Worm (Caenorhabditis elegans) whole organism, L4/young adult: Measurements from ENCODE around the gene ZK1010.12.
A peak's percentile ranks its signal among the peaks of the same experiment; 100 is the strongest.

ENCODE experiments used
- W03F9.2 ChIP-seq: fragments of 150-350 bp; optimal IDR thresholded peaks from 2 replicates; lab custom pipeline; 2014; ENCODE audit warnings: missing biosample characterization, missing genetic modification characterization
- dao-5 ChIP-seq: sonication (generic microtip); optimal IDR thresholded peaks from 2 replicates; lab custom pipeline; 2016; ENCODE audit warnings: missing genotype, missing genetic modification characterization, moderate library complexity, missing compliant biosample characterization
- him-1 ChIP-seq: sonication (generic microtip); optimal IDR thresholded peaks from 2 replicates; lab custom pipeline; 2016; ENCODE audit warnings: missing genotype, missing genetic modification reagents, missing genetic modification characterization, missing compliant biosample characterization

ZK1010.12 gene

ce11 chrIII:12978473-12979174 is 12.5 kb upstream of the ZK1010.12 start, which contains the start of the genes ubq-2 and frg-1:
Gene ubq-2, minus strand, starts transcription at chrIII:12978523.
Gene frg-1, plus strand, starts transcription at chrIII:12979162.
- TF ChIP-seq him-1 (tag; lab: Kevin White, UChicago) (peak; percentile 59), dao-5 (tag; lab: Kevin White, UChicago) (no peak), W03F9.2 (tag; lab: Kevin White, UChicago) (peak; percentile 78)

DNA sequence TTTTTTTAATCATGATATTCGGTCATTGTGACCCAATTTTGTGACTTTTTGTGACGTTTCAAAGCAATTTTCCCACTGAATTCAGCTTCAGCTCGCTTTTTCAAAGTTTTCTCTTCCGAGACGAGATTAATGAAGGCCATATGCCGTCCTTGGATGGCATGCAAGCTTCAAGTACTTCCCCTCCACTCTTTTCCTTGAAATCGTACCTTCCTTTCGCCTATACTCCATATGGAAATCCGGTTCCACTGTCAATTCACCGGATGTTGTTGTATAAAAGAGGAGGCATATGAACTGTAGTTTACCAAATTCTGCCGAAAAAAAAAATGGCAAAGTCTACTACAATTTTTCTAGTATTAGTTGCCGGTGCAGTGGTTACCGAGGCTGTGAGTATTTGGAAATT is 10.3 kb upstream of the ZK1010.12 start, which contains the start of gene ZK1010.4:
TSS of gene ZK1010.4 (plus strand) at position 301 of the 400 bp plus-strand sequence.
- TF ChIP-seq him-1 (tag; lab: Kevin White, UChicago) (no peak), W03F9.2 (tag; lab: Kevin White, UChicago) (no peak), dao-5 (tag; lab: Kevin White, UChicago) (no peak)

- TF ChIP-seq him-1 (tag; lab: Kevin White, UChicago), result no peak
- no peak for TF ChIP-seq W03F9.2 (tag; lab: Kevin White, UChicago)
- no peak for TF ChIP-seq dao-5 (tag; lab: Kevin White, UChicago)
These were observed 3.7 kb upstream of the ZK1010.12 start, which contains the start of gene ZK1010.5 for ce11 chrIII:12987418-12987817. Gene ZK1010.5, minus strand, starts transcription at chrIII:12987518.

DNA sequence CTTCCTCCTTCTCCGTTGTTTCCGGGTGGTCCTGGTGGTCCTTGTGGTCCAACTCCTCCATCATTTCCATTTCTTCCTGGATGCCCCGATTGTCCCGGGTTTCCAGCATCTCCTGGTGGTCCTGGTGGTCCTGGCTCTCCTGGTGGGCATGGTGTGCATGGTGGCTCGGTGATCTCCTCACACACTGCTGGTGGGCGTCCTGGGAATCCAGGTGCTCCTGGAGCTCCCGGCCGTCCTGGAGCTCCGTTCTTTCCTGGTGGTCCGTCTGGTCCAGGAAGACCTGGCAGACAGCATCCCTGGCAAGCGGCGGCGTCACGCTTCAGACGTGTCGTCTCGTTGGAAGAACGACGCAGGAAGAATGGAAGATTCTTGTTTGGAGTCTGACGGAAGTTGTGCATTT is 2.0 kb downstream of the ZK1010.12 start:
- TF ChIP-seq him-1 (tag; lab: Kevin White, UChicago), result no peak
- TF ChIP-seq dao-5 (tag; lab: Kevin White, UChicago), result no peak
- no peak for TF ChIP-seq W03F9.2 (tag; lab: Kevin White, UChicago)

- TF ChIP-seq dao-5 (tag; lab: Kevin White, UChicago), result no peak
- TF ChIP-seq W03F9.2 (tag; lab: Kevin White, UChicago), result no peak
- TF ChIP-seq him-1 (tag; lab: Kevin White, UChicago), result no peak
These were observed 2.5 kb downstream of the ZK1010.12 start, which contains the start of gene col-97 for ce11 chrIII:12993607-12994006. Gene col-97, minus strand, starts transcription at chrIII:12993707.

- TF ChIP-seq him-1 (tag; lab: Kevin White, UChicago) (no peak), W03F9.2 (tag; lab: Kevin White, UChicago) (no peak), dao-5 (tag; lab: Kevin White, UChicago) (no peak)
These were observed 7.2 kb downstream of the ZK1010.12 start for ce11 chrIII:12998252-12998651.

DNA sequence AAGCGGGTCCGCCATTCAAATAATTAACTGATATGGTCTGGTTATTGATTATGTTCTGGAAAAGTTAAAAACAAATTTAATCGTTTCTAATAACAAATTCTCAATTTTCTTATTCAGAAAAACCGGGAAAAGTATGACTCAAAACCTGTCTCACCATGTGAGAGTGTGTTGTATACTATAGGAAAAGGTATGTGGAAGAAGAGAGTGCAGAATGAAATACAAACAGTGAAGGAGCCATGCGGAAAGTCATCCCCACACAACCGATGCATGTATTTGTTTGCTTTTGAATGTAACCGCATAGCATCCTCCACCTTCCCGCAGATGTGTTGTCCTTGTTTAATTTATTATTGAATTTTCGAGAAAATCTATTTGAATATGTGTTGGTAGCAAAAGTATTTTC is 9.4 kb downstream of the ZK1010.12 start, which contains the start of gene ZK1010.8:
TSS of gene ZK1010.8 (minus strand) at position 214 of the 400 bp plus-strand sequence.
- TF ChIP-seq dao-5 (tag; lab: Kevin White, UChicago), result no peak
- TF ChIP-seq him-1 (tag; lab: Kevin White, UChicago), result no peak
- TF ChIP-seq W03F9.2 (tag; lab: Kevin White, UChicago), result no peak

DNA sequence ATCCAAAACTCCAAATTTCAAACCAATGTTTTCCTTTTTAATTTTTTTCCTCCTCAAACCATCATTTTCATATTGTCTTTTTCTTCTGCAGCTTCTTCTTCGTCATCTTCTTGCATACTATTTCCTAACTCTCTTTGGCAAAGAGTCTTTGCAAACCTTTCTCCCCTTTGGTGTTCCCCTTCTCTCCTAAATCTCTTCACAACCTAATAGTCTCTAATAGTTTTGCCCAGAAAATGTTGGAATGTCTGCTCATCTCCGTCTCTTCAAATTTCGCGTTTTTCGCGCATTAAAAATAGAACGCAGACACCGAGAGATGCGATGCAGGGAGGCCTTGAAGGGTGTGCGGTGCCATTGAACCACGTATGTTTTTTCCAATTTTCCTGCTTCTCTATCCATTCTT is 11.0 kb downstream of the ZK1010.12 start, which contains the start of gene ZK1010.10:
TSS of gene ZK1010.10 (plus strand) at position 286 of the 400 bp plus-strand sequence.
- TF ChIP-seq him-1 (tag; lab: Kevin White, UChicago) (no peak), dao-5 (tag; lab: Kevin White, UChicago) (no peak), W03F9.2 (tag; lab: Kevin White, UChicago) (no peak)

ce11 chrIII:13004316-13004715 is 13.2 kb downstream of the ZK1010.12 start:
- TF ChIP-seq him-1 (tag; lab: Kevin White, UChicago) (no peak), dao-5 (tag; lab: Kevin White, UChicago) (no peak), W03F9.2 (tag; lab: Kevin White, UChicago) (no peak)

- TF ChIP-seq him-1 (tag; lab: Kevin White, UChicago), result no peak
- TF ChIP-seq dao-5 (tag; lab: Kevin White, UChicago), result no peak
- TF ChIP-seq W03F9.2 (tag; lab: Kevin White, UChicago), result no peak
These were observed 14.1 kb downstream of the ZK1010.12 start, which contains the start of gene snf-7 for ce11 chrIII:13005161-13005560. Gene snf-7, plus strand, starts transcription at chrIII:13005461.

ce11 chrIII:13011927-13012326 is 20.8 kb downstream of the ZK1010.12 start:
- TF ChIP-seq him-1 (tag; lab: Kevin White, UChicago) (no peak), dao-5 (tag; lab: Kevin White, UChicago) (no peak), W03F9.2 (tag; lab: Kevin White, UChicago) (no peak)

- no peak for TF ChIP-seq him-1 (tag; lab: Kevin White, UChicago)
- TF ChIP-seq dao-5 (tag; lab: Kevin White, UChicago), result no peak
- no peak for TF ChIP-seq W03F9.2 (tag; lab: Kevin White, UChicago)
These were observed 22.8 kb downstream of the ZK1010.12 start for ce11 chrIII:13013912-13014311.

ce11 chrIII:13015754-13016317 is 24.7 kb downstream of the ZK1010.12 start:
- TF ChIP-seq dao-5 (tag; lab: Kevin White, UChicago) (peak; percentile 51), him-1 (tag; lab: Kevin White, UChicago) (peak; percentile 6), W03F9.2 (tag; lab: Kevin White, UChicago) (peak; percentile 56)
